Worm (Caenorhabditis elegans) whole organism, L3 larva: ENCODE measurements around the gene ZK177.1.
A peak's percentile ranks its signal among the peaks of the same experiment; 100 is the strongest.
"Not testable (repeated sequence)": the region's sequence is repeated elsewhere in the genome, so short reads cannot be mapped to it uniquely, and the experiment has no call there.

Experiments
- R02D3.7 ChIP-seq: fragments of 150-350 bp; optimal IDR thresholded peaks from 2 replicates; lab custom pipeline; 2014; ENCODE audit warnings: missing biosample characterization, missing genetic modification characterization
- ZK546.5 ChIP-seq: sonication (generic microtip); optimal IDR thresholded peaks from 2 replicates; lab custom pipeline; 2017; ENCODE audit warnings: missing biosample characterization, missing genetic modification characterization
- aly-2 ChIP-seq: fragments of 150-350 bp; optimal IDR thresholded peaks from 2 replicates; lab custom pipeline; 2014; ENCODE audit warnings: missing biosample characterization, missing genetic modification characterization
- ama-1 ChIP-seq: fragments of 150-350 bp; optimal IDR thresholded peaks from 2 replicates; lab custom pipeline; 2018
- ceh-16 ChIP-seq: sonication (generic microtip); optimal IDR thresholded peaks from 2 replicates; lab custom pipeline; 2017; ENCODE audit warnings: missing biosample characterization, missing genetic modification characterization
- ceh-28 ChIP-seq: fragments of 150-350 bp; optimal IDR thresholded peaks from 2 replicates; lab custom pipeline; 2014; ENCODE audit warnings: missing biosample characterization, missing genetic modification reagents, missing genetic modification characterization
- ceh-9 ChIP-seq: sonication (generic microtip); optimal IDR thresholded peaks from 2 replicates; lab custom pipeline; 2018; ENCODE audit warnings: missing biosample characterization, missing genetic modification characterization
- daf-12 ChIP-seq: fragments of 150-350 bp; optimal IDR thresholded peaks from 2 replicates; lab custom pipeline; 2014; ENCODE audit warnings: missing biosample characterization, missing genetic modification reagents, missing genetic modification characterization
- egl-27 ChIP-seq: sonication (generic microtip); optimal IDR thresholded peaks from 4 replicates; lab custom pipeline; 2017; ENCODE audit warnings: missing biosample characterization, missing genetic modification reagents, missing genetic modification characterization
- egl-5 ChIP-seq: fragments of 150-350 bp; optimal IDR thresholded peaks from 2 replicates; lab custom pipeline; 2017; ENCODE audit warnings: missing biosample characterization, missing genetic modification reagents, missing genetic modification characterization, inconsistent platforms
- elt-1 ChIP-seq: fragments of 150-350 bp; optimal IDR thresholded peaks from 2 replicates; lab custom pipeline; 2014; ENCODE audit warnings: missing biosample characterization, missing genetic modification characterization
- elt-2 ChIP-seq: sonication (generic microtip); optimal IDR thresholded peaks from 2 replicates; lab custom pipeline; 2016; ENCODE audit warnings: missing genetic modification reagents, mild to moderate bottlenecking, missing genetic modification characterization, missing compliant biosample characterization
- elt-3 ChIP-seq, 3 experiments: fragments of 150-350 bp in 1 of 3; sonication (generic microtip) in 2 of 3; optimal IDR thresholded peaks; 2 replicates in 2 of 3; 4 replicates in 1 of 3; lab custom pipeline; 2014 to 2017; ENCODE audit warnings: missing biosample characterization in 3 of 3, missing genetic modification characterization in 3 of 3
- eor-1 ChIP-seq, 2 experiments: fragments of 150-350 bp; optimal IDR thresholded peaks; 2 replicates each; lab custom pipeline; 2014 to 2018; ENCODE audit warnings: missing biosample characterization in 2 of 2, missing genetic modification characterization in 2 of 2
- fkh-10 ChIP-seq: sonication (generic microtip); optimal IDR thresholded peaks from 2 replicates; lab custom pipeline; 2017; ENCODE audit warnings: missing biosample characterization, missing genetic modification reagents, missing genetic modification characterization
- fkh-2 ChIP-seq: fragments of 150-350 bp; optimal IDR thresholded peaks from 2 replicates; lab custom pipeline; 2014; ENCODE audit warnings: missing biosample characterization, missing genetic modification reagents, missing genetic modification characterization
- fos-1 ChIP-seq: fragments of 150-350 bp; optimal IDR thresholded peaks from 2 replicates; lab custom pipeline; 2014; ENCODE audit warnings: missing biosample characterization, missing genetic modification characterization
- jun-1 ChIP-seq: fragments of 150-350 bp; optimal IDR thresholded peaks from 2 replicates; lab custom pipeline; 2014; ENCODE audit warnings: missing biosample characterization, missing genetic modification reagents, missing genetic modification characterization
- lin-15B ChIP-seq: fragments of 150-350 bp; optimal IDR thresholded peaks from 2 replicates; lab custom pipeline; 2014; ENCODE audit warnings: missing biosample characterization, missing genetic modification characterization
- lsy-12 ChIP-seq: sonication (generic microtip); optimal IDR thresholded peaks from 2 replicates; lab custom pipeline; 2016; ENCODE audit warnings: mild to moderate bottlenecking, missing genetic modification characterization, missing compliant biosample characterization
- mdl-1 ChIP-seq: fragments of 150-350 bp; optimal IDR thresholded peaks from 2 replicates; lab custom pipeline; 2014; ENCODE audit warnings: missing biosample characterization, missing genetic modification characterization
- mml-1 ChIP-seq: fragments of 150-350 bp; sonication (generic microtip); optimal IDR thresholded peaks from 3 replicates; lab custom pipeline; 2014; ENCODE audit warnings: missing biosample characterization, missing genetic modification characterization
- nfya-1 ChIP-seq: sonication (generic microtip); optimal IDR thresholded peaks from 2 replicates; lab custom pipeline; 2017; ENCODE audit warnings: missing genetic modification characterization, mild to moderate bottlenecking, missing compliant biosample characterization, antibody characterized with exemption, moderate library complexity; ENCODE audit not compliant: insufficient read depth
- nhr-11 ChIP-seq: fragments of 150-350 bp; optimal IDR thresholded peaks from 2 replicates; lab custom pipeline; 2014; ENCODE audit warnings: missing biosample characterization, missing genetic modification characterization
- nhr-23 ChIP-seq: fragments of 150-350 bp; optimal IDR thresholded peaks from 2 replicates; lab custom pipeline; 2014; ENCODE audit warnings: missing biosample characterization, missing genetic modification reagents, missing genetic modification characterization
- nhr-28 ChIP-seq: fragments of 150-350 bp; optimal IDR thresholded peaks from 2 replicates; lab custom pipeline; 2014; ENCODE audit warnings: missing biosample characterization, missing genetic modification characterization
- nhr-43 ChIP-seq: sonication (generic microtip); optimal IDR thresholded peaks from 2 replicates; lab custom pipeline; 2016; ENCODE audit warnings: mild to moderate bottlenecking, missing genetic modification characterization, missing compliant biosample characterization; ENCODE audit not compliant: poor library complexity, severe bottlenecking
- nhr-67 ChIP-seq: fragments of 150-350 bp; optimal IDR thresholded peaks from 2 replicates; lab custom pipeline; 2014; ENCODE audit warnings: missing biosample characterization, missing genetic modification characterization
- nhr-76 ChIP-seq: fragments of 150-350 bp; sonication (generic microtip); optimal IDR thresholded peaks from 5 replicates; lab custom pipeline; 2014; ENCODE audit warnings: missing biosample characterization, missing genetic modification characterization
- nhr-77 ChIP-seq: fragments of 150-350 bp; optimal IDR thresholded peaks from 2 replicates; lab custom pipeline; 2014; ENCODE audit warnings: missing biosample characterization, missing genetic modification characterization
- pha-4 ChIP-seq: fragments of 150-350 bp; optimal IDR thresholded peaks from 2 replicates; lab custom pipeline; 2014; ENCODE audit warnings: missing biosample characterization, missing genetic modification reagents, missing genetic modification characterization
- pqm-1 ChIP-seq: fragments of 150-350 bp; optimal IDR thresholded peaks from 2 replicates; lab custom pipeline; 2017; ENCODE audit warnings: missing biosample characterization, missing genetic modification characterization, inconsistent platforms
- sea-2 ChIP-seq: fragments of 150-350 bp; sonication (generic microtip); optimal IDR thresholded peaks from 4 replicates; lab custom pipeline; 2014; ENCODE audit warnings: missing biosample characterization, missing genetic modification reagents, missing genetic modification characterization
- skn-1 ChIP-seq: fragments of 150-350 bp; optimal IDR thresholded peaks from 2 replicates; lab custom pipeline; 2014; ENCODE audit warnings: missing biosample characterization, missing genetic modification characterization
- snpc-4 ChIP-seq: fragments of 150-350 bp; optimal IDR thresholded peaks from 2 replicates; lab custom pipeline; 2014; ENCODE audit warnings: missing biosample characterization, missing genetic modification characterization
- tbx-2 ChIP-seq: sonication (generic microtip); optimal IDR thresholded peaks from 2 replicates; lab custom pipeline; 2016; ENCODE audit warnings: mild to moderate bottlenecking, missing genetic modification characterization, missing compliant biosample characterization
- unc-39 ChIP-seq: sonication (generic microtip); optimal IDR thresholded peaks from 4 replicates; lab custom pipeline; 2017; ENCODE audit warnings: missing biosample characterization, missing genetic modification characterization
- unc-62 ChIP-seq: fragments of 150-350 bp; sonication (generic microtip); optimal IDR thresholded peaks from 4 replicates; lab custom pipeline; 2014; ENCODE audit warnings: missing biosample characterization, missing genetic modification reagents, missing genetic modification characterization
- zag-1 ChIP-seq: fragments of 150-350 bp; optimal IDR thresholded peaks from 2 replicates; lab custom pipeline; 2014; ENCODE audit warnings: missing biosample characterization, missing genetic modification characterization
- ztf-11 ChIP-seq: fragments of 150-350 bp; optimal IDR thresholded peaks from 2 replicates; lab custom pipeline; 2014; ENCODE audit warnings: missing biosample characterization, missing genetic modification characterization
- ztf-4 ChIP-seq: fragments of 150-350 bp; optimal IDR thresholded peaks from 2 replicates; lab custom pipeline; 2014; ENCODE audit warnings: missing biosample characterization, missing genetic modification characterization

Gene ZK177.1

DNA sequence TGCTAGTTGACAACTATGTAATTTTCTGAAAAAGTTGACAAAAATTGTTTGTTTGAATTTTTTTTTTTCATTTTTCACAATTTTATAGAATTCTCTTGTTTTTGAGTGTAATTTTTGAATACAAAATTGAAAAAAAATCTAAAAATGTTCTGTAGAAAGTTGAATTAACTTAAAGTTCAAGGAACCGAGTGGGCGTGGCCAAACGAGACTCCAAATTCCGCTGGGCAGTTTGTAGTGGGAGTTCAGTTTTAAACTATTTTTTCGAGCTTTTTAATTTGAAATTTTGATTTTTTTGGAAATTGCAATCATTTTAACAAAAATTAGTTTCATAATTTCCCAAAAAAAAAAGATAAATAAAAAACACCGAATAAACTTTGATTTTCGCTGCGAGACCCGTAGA lies 9.1 kb downstream of the ZK177.1 start:
- no peak for TF ChIP-seq jun-1 (tag; lab: Kevin White, UChicago)
- TF ChIP-seq ceh-16 (tag; lab: Kevin White, UChicago) = no peak

DNA sequence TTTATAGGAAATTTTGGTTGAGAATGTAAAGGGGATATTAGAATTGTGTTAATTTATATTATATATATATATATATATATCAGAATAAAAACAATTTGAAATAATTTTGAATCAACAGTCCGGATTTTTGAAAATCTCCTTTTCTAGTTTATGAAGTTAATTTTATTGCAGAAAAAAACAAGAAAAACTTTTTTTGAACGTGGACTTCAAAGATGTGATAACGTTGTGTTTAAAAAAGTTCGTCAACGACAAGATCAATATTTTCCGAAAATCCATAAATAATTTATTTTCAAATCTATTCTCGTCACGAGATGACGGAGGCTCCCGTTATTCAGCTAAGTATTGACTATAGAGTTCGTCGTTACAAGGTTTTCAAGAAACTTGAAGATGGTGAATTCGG lies 9.6 kb downstream of the ZK177.1 start, which contains the start of gene C17C3.11:
TSS of gene C17C3.11 (plus strand) at position 301 of the 400 bp plus-strand sequence.
- TF ChIP-seq ama-1 (lab: Kevin White, UChicago) (no peak), lsy-12 (no peak), sea-2 (no peak), pqm-1 (tag; lab: Kevin White, UChicago) (no peak), mdl-1 (tag; lab: Kevin White, UChicago) (no peak), egl-27 (tag; lab: Kevin White, UChicago) (no peak), mml-1 (no peak), nfya-1 (tag; lab: Kevin White, UChicago) (no peak), nhr-28 (no peak), fos-1 (no peak), skn-1 (tag; lab: Kevin White, UChicago) (no peak), aly-2 (tag; lab: Kevin White, UChicago) (no peak), lin-15B (no peak), nhr-43 (tag; lab: Kevin White, UChicago) (no peak), nhr-76 (tag; lab: Kevin White, UChicago) (no peak), unc-39 (no peak), R02D3.7 (no peak), elt-1 (tag; lab: Kevin White, UChicago) (no peak)

DNA sequence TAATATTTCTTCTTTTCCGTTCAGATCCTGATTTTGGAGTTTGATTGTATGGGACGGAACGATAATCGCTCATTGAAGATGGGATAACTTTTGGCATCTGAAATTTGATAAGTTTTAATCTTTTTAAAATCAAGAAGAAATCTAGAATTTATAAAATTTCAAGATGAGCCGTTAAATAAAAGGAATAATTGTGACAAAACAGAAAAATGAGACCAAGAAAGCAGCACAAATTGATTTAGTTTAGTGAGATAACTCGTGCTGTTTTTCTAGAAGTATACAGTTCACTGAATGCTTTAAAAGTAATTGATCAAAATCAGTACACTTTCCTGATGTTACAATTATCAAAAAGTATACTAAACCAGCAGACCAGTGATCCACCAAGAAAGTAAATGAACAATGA lies 12.2 kb downstream of the ZK177.1 start, which contains the start of gene hlh-27:
TSS of gene hlh-27 (minus strand) at position 101 of the 400 bp plus-strand sequence.
- TF ChIP-seq elt-3 (tag; optimal IDR thresholded peaks at IDR 0.05; lab: Kevin White, UChicago); pqm-1 (tag; lab: Kevin White, UChicago); tbx-2 (tag; lab: Kevin White, UChicago): not testable (repeated sequence)

DNA sequence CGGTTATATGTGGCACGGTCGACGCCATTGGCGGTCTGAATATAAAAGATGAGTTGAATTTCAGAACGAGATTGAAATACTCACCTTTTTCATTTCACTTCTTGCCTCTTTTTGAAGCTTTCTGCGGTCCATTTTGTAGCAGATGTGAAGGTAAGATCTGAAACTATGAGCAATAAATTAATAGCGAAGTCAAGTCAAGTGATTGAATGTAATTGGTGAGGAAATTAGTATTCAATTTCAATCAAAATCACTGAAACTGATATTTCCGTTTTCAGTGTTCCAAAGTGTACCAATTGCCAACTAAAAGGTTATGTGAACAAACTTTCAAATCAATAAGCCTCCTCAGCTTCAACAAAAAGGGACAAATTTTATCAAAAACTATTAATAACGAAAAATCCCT lies 13.7 kb downstream of the ZK177.1 start, which contains the start of gene C17C3.24:
TSS of gene C17C3.24 (minus strand) at position 101 of the 400 bp plus-strand sequence.
- TF ChIP-seq mdl-1 (tag; lab: Kevin White, UChicago) = no peak
- no peak for TF ChIP-seq tbx-2 (tag; lab: Kevin White, UChicago)
- no peak for TF ChIP-seq fkh-10 (GFP tag; lab: Kevin White, UChicago)
- TF ChIP-seq nhr-23 (tag; lab: Kevin White, UChicago) = no peak
- no peak for TF ChIP-seq ceh-9 (tag; lab: Kevin White, UChicago)

DNA sequence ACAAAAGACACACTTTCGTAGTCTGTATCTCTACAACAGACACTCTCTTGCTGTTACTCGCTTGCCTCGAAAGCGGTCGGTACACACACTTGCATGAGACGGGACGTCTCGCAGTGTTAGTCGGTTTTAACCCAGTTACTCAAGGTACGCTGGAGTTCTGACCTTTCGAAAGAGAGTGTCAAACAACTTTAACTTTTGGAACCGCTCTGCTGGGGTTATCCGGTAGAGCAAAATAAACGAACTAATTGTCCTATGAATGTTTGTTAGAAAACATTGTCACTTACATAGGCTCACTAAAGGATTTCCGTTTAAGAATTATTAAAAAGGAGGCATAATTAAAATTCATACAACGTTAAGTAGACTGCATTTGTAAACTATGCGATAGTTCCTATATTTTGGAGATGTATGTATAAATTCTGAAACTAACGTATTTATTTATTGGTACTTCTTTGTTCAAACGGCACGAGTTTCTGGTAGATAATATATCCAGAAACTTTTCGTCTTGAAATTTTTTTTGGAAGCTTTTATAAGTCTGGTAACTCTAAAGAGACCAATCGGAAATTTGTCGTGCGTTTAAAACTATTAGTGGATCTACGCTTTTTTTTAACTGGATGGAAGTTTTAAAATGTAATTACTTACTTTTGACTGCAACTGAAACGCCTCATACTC lies 15.7 kb downstream of the ZK177.1 start:
- peak; percentile 93 for TF ChIP-seq nhr-77 (tag; lab: Kevin White, UChicago)
- peak; percentile 93 for TF ChIP-seq zag-1 (tag; lab: Kevin White, UChicago)
- TF ChIP-seq egl-5 (tag; lab: Kevin White, UChicago) = peak; percentile 96
- peak; percentile 98 for TF ChIP-seq lsy-12
- TF ChIP-seq ceh-16 (tag; lab: Kevin White, UChicago) = peak; percentile 80
- peak; percentile 88 for TF ChIP-seq aly-2 (tag; lab: Kevin White, UChicago)
- TF ChIP-seq nhr-76 (tag; lab: Kevin White, UChicago) = peak; percentile 52
- TF ChIP-seq snpc-4 = peak; percentile 100
- peak; percentile 94 for TF ChIP-seq ceh-28
- peak; percentile 97 for TF ChIP-seq elt-2
- peak; percentile 91 for TF ChIP-seq ztf-4 (tag; lab: Kevin White, UChicago)
- TF ChIP-seq ama-1 (lab: Kevin White, UChicago) = peak; percentile 100
- peak; percentile 90 for TF ChIP-seq R02D3.7
- TF ChIP-seq unc-62 (GFP tag; lab: Kevin White, UChicago) = peak; percentile 81
- TF ChIP-seq nhr-23 (tag; lab: Kevin White, UChicago) = peak; percentile 99
- TF ChIP-seq eor-1 (tag; optimal IDR thresholded peaks at IDR 0.05; lab: Kevin White, UChicago) = peak in 1 of 2 experiments; percentile 71
- TF ChIP-seq daf-12 (tag; lab: Kevin White, UChicago) = peak; percentile 67
- TF ChIP-seq nhr-28 = peak; percentile 76
- no peak for TF ChIP-seq mml-1
- TF ChIP-seq nhr-11 = peak; percentile 95
- peak; percentile 95 for TF ChIP-seq fkh-2 (tag; lab: Kevin White, UChicago)
- peak; percentile 61 for TF ChIP-seq ztf-11 (tag; lab: Kevin White, UChicago)
- TF ChIP-seq unc-39 = peak; percentile 35
- TF ChIP-seq skn-1 (tag; lab: Kevin White, UChicago) = peak; percentile 95
- peak in 2 of 3 experiments; percentile 77 to 92 for TF ChIP-seq elt-3 (tag; optimal IDR thresholded peaks at IDR 0.05; lab: Kevin White, UChicago)
- TF ChIP-seq nfya-1 (tag; lab: Kevin White, UChicago) = peak; percentile 97
- TF ChIP-seq ZK546.5 (tag; lab: Kevin White, UChicago) = peak; percentile 44
- peak; percentile 85 for TF ChIP-seq lin-15B
- peak; percentile 99 for TF ChIP-seq pha-4 (tag; lab: Kevin White, UChicago)
- peak; percentile 29 for TF ChIP-seq mdl-1 (tag; lab: Kevin White, UChicago)
- no peak for TF ChIP-seq ceh-9 (tag; lab: Kevin White, UChicago)
- TF ChIP-seq jun-1 (tag; lab: Kevin White, UChicago) = peak; percentile 98
- TF ChIP-seq nhr-67 (tag; lab: Kevin White, UChicago) = peak; percentile 53
